Worm (Caenorhabditis elegans) whole organism, L1 larva: ENCODE data around the gene Y110A2AL.9.

Experiments
- C04F5.9 ChIP-seq: sonication (generic microtip); optimal IDR thresholded peaks from 2 replicates; lab custom pipeline; 2016; ENCODE audit warnings: missing genetic modification characterization, missing compliant biosample characterization
- C16A3.4 ChIP-seq: fragments of 150-350 bp; optimal IDR thresholded peaks from 2 replicates; lab custom pipeline; 2014; ENCODE audit warnings: missing biosample characterization, missing genetic modification characterization
- F16B12.6 ChIP-seq: fragments of 150-350 bp; optimal IDR thresholded peaks from 2 replicates; lab custom pipeline; 2014; ENCODE audit warnings: missing biosample characterization, missing genetic modification characterization
- ceh-8 ChIP-seq: fragments of 200-800 bp; sonication (Bioruptor generic); optimal IDR thresholded peaks from 2 replicates; lab custom pipeline; 2018; ENCODE audit warnings: mild to moderate bottlenecking, missing genetic modification characterization, moderate library complexity, missing compliant biosample characterization
- dpl-1 ChIP-seq, 3 experiments: fragments of 150-350 bp in 2 of 3; sonication (generic microtip) in 1 of 3; optimal IDR thresholded peaks; 2 replicates each; lab custom pipeline; 2014 to 2017; ENCODE audit warnings: missing biosample characterization in 3 of 3, missing genetic modification characterization in 3 of 3, missing genetic modification reagents in 3 of 3
- efl-1 ChIP-seq, 4 experiments: fragments of 150-350 bp; optimal IDR thresholded peaks in 3 of 4; peaks in 1 of 4; 1 replicate in 1 of 4; 2 replicates in 3 of 4; lab custom pipeline; 2014; ENCODE audit warnings: missing biosample characterization in 2 of 4, missing genetic modification characterization in 2 of 4, missing genetic modification reagents in 2 of 4
- egl-13 ChIP-seq: sonication (generic microtip); optimal IDR thresholded peaks from 2 replicates; lab custom pipeline; 2016; ENCODE audit warnings: missing genotype, missing genetic modification reagents, missing genetic modification characterization, missing compliant biosample characterization
- egl-27 ChIP-seq, 2 experiments: fragments of 150-350 bp in 1 of 2; sonication (generic microtip); optimal IDR thresholded peaks; 3 replicates each; lab custom pipeline; 2017 to 2018; ENCODE audit warnings: missing biosample characterization in 2 of 2, missing genetic modification characterization in 2 of 2, missing genetic modification reagents in 2 of 2
- elt-2 ChIP-seq: sonication (generic microtip); optimal IDR thresholded peaks from 2 replicates; lab custom pipeline; 2016; ENCODE audit warnings: missing genetic modification characterization, mild to moderate bottlenecking, inconsistent platforms, missing compliant biosample characterization, missing genetic modification reagents
- elt-3 ChIP-seq, 6 experiments: fragments of 150-350 bp in 1 of 6; sonication (generic microtip); optimal IDR thresholded peaks; 2 replicates each; lab custom pipeline; 2017 to 2018; ENCODE audit warnings: missing biosample characterization in 6 of 6, missing genetic modification characterization in 6 of 6, inconsistent platforms in 1 of 6
- fkh-4 ChIP-seq: sonication (generic microtip); optimal IDR thresholded peaks from 2 replicates; lab custom pipeline; 2016; ENCODE audit warnings: missing compliant biosample characterization, missing genetic modification characterization, borderline replicate concordance
- fkh-8 ChIP-seq: sonication (generic microtip); optimal IDR thresholded peaks from 2 replicates; lab custom pipeline; 2016; ENCODE audit warnings: mild to moderate bottlenecking, missing genetic modification characterization, missing compliant biosample characterization
- fos-1 ChIP-seq: fragments of 150-350 bp; optimal IDR thresholded peaks from 2 replicates; lab custom pipeline; 2014; ENCODE audit warnings: missing biosample characterization, missing genetic modification characterization
- hlh-4 ChIP-seq: sonication (generic microtip); optimal IDR thresholded peaks from 2 replicates; lab custom pipeline; 2016; ENCODE audit warnings: mild to moderate bottlenecking, missing genetic modification characterization, missing compliant biosample characterization
- isw-1 ChIP-seq: fragments of 200-800 bp; sonication (Bioruptor generic); IDR thresholded peaks from 2 replicates; pipeline ENCODE4 v1.3.6; 2022; ENCODE audit warnings: missing genetic modification characterization, missing compliant biosample characterization
- lin-13 ChIP-seq: fragments of 150-350 bp; optimal IDR thresholded peaks from 2 replicates; lab custom pipeline; 2014; ENCODE audit warnings: missing biosample characterization, missing genetic modification reagents, missing genetic modification characterization
- lin-15B ChIP-seq: fragments of 150-350 bp; sonication (generic microtip); optimal IDR thresholded peaks from 3 replicates; lab custom pipeline; 2014; ENCODE audit warnings: missing biosample characterization, missing genetic modification characterization
- lsy-2 ChIP-seq, 2 experiments: fragments of 150-350 bp; optimal IDR thresholded peaks; 2 replicates each; lab custom pipeline; 2014; ENCODE audit warnings: missing biosample characterization in 2 of 2, missing genetic modification characterization in 2 of 2
- mep-1 ChIP-seq: fragments of 150-350 bp; optimal IDR thresholded peaks from 2 replicates; lab custom pipeline; 2014; ENCODE audit warnings: missing biosample characterization, missing genetic modification characterization
- nhr-19 ChIP-seq: fragments of 200-800 bp; sonication (Bioruptor generic); conservative IDR thresholded peaks from 2 replicates; pipeline ENCODE4 v1.3.6; 2022; ENCODE audit warnings: missing genetic modification characterization, missing compliant biosample characterization
- nhr-28 ChIP-seq: fragments of 150-350 bp; optimal IDR thresholded peaks from 2 replicates; lab custom pipeline; 2014; ENCODE audit warnings: missing biosample characterization, missing genetic modification characterization
- nhr-77 ChIP-seq: fragments of 150-350 bp; optimal IDR thresholded peaks from 2 replicates; lab custom pipeline; 2014; ENCODE audit warnings: missing biosample characterization, missing genetic modification characterization
- pag-3 ChIP-seq: sonication (generic microtip); optimal IDR thresholded peaks from 2 replicates; lab custom pipeline; 2017; ENCODE audit warnings: missing genetic modification characterization, mild to moderate bottlenecking, missing compliant biosample characterization, antibody characterized with exemption, borderline replicate concordance; ENCODE audit not compliant: insufficient read depth
- pax-3 ChIP-seq: fragments of 200-800 bp; sonication (Bioruptor generic); optimal IDR thresholded peaks from 2 replicates; lab custom pipeline; 2018; ENCODE audit warnings: mild to moderate bottlenecking, missing genetic modification characterization, moderate library complexity, missing compliant biosample characterization
- pqm-1 ChIP-seq: sonication (generic microtip); optimal IDR thresholded peaks from 3 replicates; lab custom pipeline; 2017; ENCODE audit warnings: missing biosample characterization, missing genetic modification characterization
- snpc-4 ChIP-seq: fragments of 150-350 bp; optimal IDR thresholded peaks from 2 replicates; lab custom pipeline; 2014; ENCODE audit warnings: missing biosample characterization, missing genetic modification characterization
- sptf-1 ChIP-seq: fragments of 150-350 bp; optimal IDR thresholded peaks from 2 replicates; lab custom pipeline; 2014; ENCODE audit warnings: missing biosample characterization, missing genetic modification characterization
- ztf-11 ChIP-seq, 2 experiments: sonication (generic microtip); optimal IDR thresholded peaks; 2 replicates each; lab custom pipeline; 2016 to 2017; ENCODE audit warnings: missing genetic modification characterization in 2 of 2, missing biosample characterization in 1 of 2, missing compliant biosample characterization in 1 of 2

The Y110A2AL.9 gene

DNA sequence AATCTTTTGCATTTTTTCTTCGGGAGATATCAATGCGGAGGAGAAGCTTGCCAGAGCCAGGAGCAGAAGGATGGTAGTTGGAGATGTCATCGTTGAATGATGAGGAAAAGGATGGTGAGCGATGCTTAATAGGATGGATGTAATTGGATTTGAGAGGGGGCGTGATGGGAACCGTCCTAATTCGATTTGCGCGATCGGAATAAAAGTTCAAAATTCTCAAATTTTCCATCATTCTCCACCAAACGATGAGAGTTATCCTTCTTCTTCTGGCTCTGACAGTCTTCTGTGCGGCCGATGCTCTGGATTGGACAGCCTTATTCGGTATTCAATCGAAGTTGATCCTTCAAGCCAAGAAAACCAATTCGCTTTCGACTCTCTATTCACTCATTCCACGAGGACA lies 42.3 kb downstream of the Y110A2AL.9 start, which contains the start of the genes K12H6.4 and K12H6.9:
Gene K12H6.4, minus strand, starts transcription at position 101 of the 400 bp plus-strand sequence.
Gene K12H6.9, plus strand, starts transcription at position 236 of the 400 bp plus-strand sequence.
- TF ChIP-seq egl-13 (tag; lab: Kevin White, UChicago) (no peak), nhr-19 (GFP tag; lab: Robert Waterston, UW) (no peak), pax-3 (tag; lab: Kevin White, UChicago) (no peak), nhr-77 (no peak), F16B12.6 (tag; lab: Kevin White, UChicago) (no peak), pqm-1 (no peak), ztf-11 (tag; optimal IDR thresholded peaks at IDR 0.05; lab: Kevin White, UChicago) (no peak), elt-2 (tag; lab: Kevin White, UChicago) (no peak), elt-3 (tag; optimal IDR thresholded peaks at IDR 0.05; lab: Kevin White, UChicago) (no peak), pag-3 (tag; lab: Kevin White, UChicago) (no peak), C04F5.9 (tag; lab: Kevin White, UChicago) (no peak), fos-1 (tag; lab: Kevin White, UChicago) (no peak), fkh-8 (tag; lab: Kevin White, UChicago) (no peak), lin-15B (tag; lab: Kevin White, UChicago) (no peak)

- TF ChIP-seq elt-3 (tag; optimal IDR thresholded peaks at IDR 0.05; lab: Kevin White, UChicago) (no peak), lsy-2 (tag; optimal IDR thresholded peaks at IDR 0.05; lab: Kevin White, UChicago) (no peak), fkh-8 (tag; lab: Kevin White, UChicago) (no peak), C16A3.4 (tag; lab: Kevin White, UChicago) (no peak), efl-1 (optimal IDR thresholded peaks at IDR 0.05; lab: Kevin White, UChicago) (no peak), efl-1 (GFP tag; optimal IDR thresholded peaks at IDR 0.05 in 1 of 2; lab: Kevin White, UChicago) (no peak), ceh-8 (GFP tag; lab: Kevin White, UChicago) (no peak), mep-1 (tag; lab: Kevin White, UChicago) (no peak), snpc-4 (tag; lab: Kevin White, UChicago) (no peak), fkh-4 (no peak), nhr-28 (no peak), hlh-4 (tag; lab: Kevin White, UChicago) (no peak), sptf-1 (tag; lab: Kevin White, UChicago) (no peak), egl-27 (tag; optimal IDR thresholded peaks at IDR 0.05; lab: Kevin White, UChicago) (no peak), lin-13 (GFP tag; lab: Kevin White, UChicago) (no peak), egl-13 (tag; lab: Kevin White, UChicago) (no peak)
- TF ChIP-seq, all 84 proteins: peak for 0
These were observed 44.0 kb downstream of the Y110A2AL.9 start, which contains the start of the genes fut-4 and K12H6.10 for ce11 chrII:2822435-2822920. fut-4 (minus strand) TSS chrII:2822535. K12H6.10 (plus strand) TSS chrII:2822870.

DNA sequence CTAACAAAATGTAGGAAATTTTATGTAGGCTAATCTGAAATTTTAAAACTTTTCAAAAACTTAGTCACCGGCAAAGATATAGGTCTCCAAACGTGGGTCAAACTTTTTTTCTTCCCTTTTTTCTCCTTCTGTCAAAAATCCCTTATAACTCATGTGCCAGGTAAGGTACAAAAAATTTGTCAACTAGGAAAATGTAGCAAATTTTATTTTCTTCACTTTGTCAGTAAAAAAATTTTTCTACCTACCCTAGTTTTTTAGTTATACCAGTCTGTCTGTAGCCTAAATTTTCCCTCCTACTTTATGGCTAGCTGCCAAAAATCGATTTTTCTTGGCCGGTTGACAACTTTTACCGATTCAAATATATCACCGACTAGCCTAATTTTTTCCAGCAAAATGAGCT lies 49.8 kb downstream of the Y110A2AL.9 start, which contains the start of gene set-13:
Gene set-13, plus strand, starts transcription at position 301 of the 400 bp plus-strand sequence.
- no peak for TF ChIP-seq dpl-1 (GFP tag; optimal IDR thresholded peaks at IDR 0.05; lab: Kevin White, UChicago)
- no peak for TF ChIP-seq isw-1 (GFP tag; lab: Robert Waterston, UW)
